Worm (Caenorhabditis elegans) whole organism, L2 larva: ENCODE measurements around the gene dap-3.
A peak's percentile ranks its signal among the peaks of the same experiment; 100 is the strongest.

Source experiments
- C34F6.9 ChIP-seq: fragments of 150-350 bp; optimal IDR thresholded peaks from 2 replicates; lab custom pipeline; 2014; ENCODE audit warnings: missing biosample characterization, missing genetic modification characterization
- F13H6.1 ChIP-seq: sonication (generic microtip); optimal IDR thresholded peaks from 2 replicates; lab custom pipeline; 2016; ENCODE audit warnings: missing genetic modification characterization, missing compliant biosample characterization
- R02D3.7 ChIP-seq: fragments of 150-350 bp; optimal IDR thresholded peaks from 2 replicates; lab custom pipeline; 2014; ENCODE audit warnings: missing biosample characterization, missing genetic modification characterization
- Y55F3AM.14 ChIP-seq: fragments of 200-800 bp; sonication (Bioruptor generic); optimal IDR thresholded peaks from 2 replicates; lab custom pipeline; 2018; ENCODE audit warnings: mild to moderate bottlenecking, missing genetic modification characterization, missing compliant biosample characterization
- ZK546.5 ChIP-seq: sonication (generic microtip); optimal IDR thresholded peaks from 2 replicates; lab custom pipeline; 2017; ENCODE audit warnings: missing biosample characterization, missing genetic modification characterization
- alr-1 ChIP-seq: fragments of 150-350 bp; optimal IDR thresholded peaks from 2 replicates; lab custom pipeline; 2014; ENCODE audit warnings: missing biosample characterization, missing genetic modification characterization
- aly-2 ChIP-seq: fragments of 150-350 bp; optimal IDR thresholded peaks from 2 replicates; lab custom pipeline; 2014; ENCODE audit warnings: missing biosample characterization, missing genetic modification characterization
- ama-1 ChIP-seq: fragments of 150-350 bp; optimal IDR thresholded peaks from 2 replicates; lab custom pipeline; 2018; ENCODE audit warnings: inconsistent platforms
- blmp-1 ChIP-seq: sonication (generic microtip); optimal IDR thresholded peaks from 2 replicates; lab custom pipeline; 2017; ENCODE audit warnings: missing genetic modification characterization, mild to moderate bottlenecking, missing compliant biosample characterization, antibody characterized with exemption, moderate library complexity; ENCODE audit not compliant: insufficient read depth
- ceh-16 ChIP-seq: fragments of 150-350 bp; optimal IDR thresholded peaks from 2 replicates; lab custom pipeline; 2014; ENCODE audit warnings: missing biosample characterization, missing genetic modification characterization
- crh-2 ChIP-seq: sonication (generic microtip); optimal IDR thresholded peaks from 2 replicates; lab custom pipeline; 2017; ENCODE audit warnings: missing biosample characterization, missing genetic modification characterization
- dmd-4 ChIP-seq: sonication (generic microtip); optimal IDR thresholded peaks from 2 replicates; lab custom pipeline; 2017; ENCODE audit warnings: missing biosample characterization, missing genetic modification characterization
- egl-27 ChIP-seq: sonication (generic microtip); optimal IDR thresholded peaks from 3 replicates; lab custom pipeline; 2017; ENCODE audit warnings: missing biosample characterization, missing genetic modification reagents, missing genetic modification characterization
- elt-1 ChIP-seq: fragments of 150-350 bp; optimal IDR thresholded peaks from 2 replicates; lab custom pipeline; 2014; ENCODE audit warnings: missing biosample characterization, missing genetic modification characterization
- elt-3 ChIP-seq: sonication (generic microtip); optimal IDR thresholded peaks from 2 replicates; lab custom pipeline; 2017; ENCODE audit warnings: missing biosample characterization, missing genetic modification characterization
- fos-1 ChIP-seq: fragments of 150-350 bp; optimal IDR thresholded peaks from 2 replicates; lab custom pipeline; 2014; ENCODE audit warnings: missing biosample characterization, missing genetic modification characterization
- gmeb-1 ChIP-seq: fragments of 150-350 bp; optimal IDR thresholded peaks from 2 replicates; lab custom pipeline; 2014; ENCODE audit warnings: missing biosample characterization, missing genetic modification characterization
- lin-11 ChIP-seq: fragments of 150-350 bp; sonication (generic microtip); optimal IDR thresholded peaks from 2 replicates; lab custom pipeline; 2014; ENCODE audit warnings: missing biosample characterization, missing genetic modification characterization, inconsistent platforms, mixed read lengths
- lin-13 ChIP-seq: fragments of 150-350 bp; optimal IDR thresholded peaks from 2 replicates; lab custom pipeline; 2014; ENCODE audit warnings: missing biosample characterization, missing genetic modification reagents, missing genetic modification characterization
- lin-39 ChIP-seq: fragments of 150-350 bp; optimal IDR thresholded peaks from 2 replicates; lab custom pipeline; 2014; ENCODE audit warnings: missing biosample characterization, missing genetic modification reagents, missing genetic modification characterization
- lsy-2 ChIP-seq, 2 experiments: fragments of 150-350 bp in 1 of 2; sonication (generic microtip) in 1 of 2; optimal IDR thresholded peaks; 2 replicates each; lab custom pipeline; 2014 to 2017; ENCODE audit warnings: missing biosample characterization in 2 of 2, missing genetic modification characterization in 2 of 2
- mab-5 ChIP-seq: fragments of 150-350 bp; optimal IDR thresholded peaks from 2 replicates; lab custom pipeline; 2014; ENCODE audit warnings: missing biosample characterization, missing genetic modification characterization
- mbf-1 ChIP-seq: sonication (generic microtip); optimal IDR thresholded peaks from 2 replicates; lab custom pipeline; 2017; ENCODE audit warnings: missing biosample characterization, missing genetic modification characterization
- mdl-1 ChIP-seq, 2 experiments: fragments of 150-350 bp in 1 of 2; sonication (generic microtip) in 1 of 2; optimal IDR thresholded peaks; 2 replicates each; lab custom pipeline; 2017; ENCODE audit warnings: missing biosample characterization in 2 of 2, missing genetic modification characterization in 2 of 2
- nhr-10 ChIP-seq: sonication (generic microtip); optimal IDR thresholded peaks from 2 replicates; lab custom pipeline; 2017; ENCODE audit warnings: missing biosample characterization, missing genetic modification characterization
- nhr-12 ChIP-seq: fragments of 150-350 bp; optimal IDR thresholded peaks from 2 replicates; lab custom pipeline; 2014; ENCODE audit warnings: missing biosample characterization, missing genetic modification characterization
- nhr-129 ChIP-seq: fragments of 150-350 bp; optimal IDR thresholded peaks from 2 replicates; lab custom pipeline; 2014; ENCODE audit warnings: missing biosample characterization, missing genetic modification characterization
- nhr-21 ChIP-seq: fragments of 150-350 bp; optimal IDR thresholded peaks from 2 replicates; lab custom pipeline; 2014; ENCODE audit warnings: missing biosample characterization, missing genetic modification characterization
- nhr-25 ChIP-seq: fragments of 150-350 bp; sonication (generic microtip); optimal IDR thresholded peaks from 3 replicates; lab custom pipeline; 2014; ENCODE audit warnings: missing biosample characterization, missing genetic modification characterization
- nhr-6 ChIP-seq: fragments of 150-350 bp; optimal IDR thresholded peaks from 2 replicates; lab custom pipeline; 2014; ENCODE audit warnings: missing biosample characterization, missing genetic modification characterization
- nhr-77 ChIP-seq: fragments of 150-350 bp; optimal IDR thresholded peaks from 2 replicates; lab custom pipeline; 2014; ENCODE audit warnings: missing biosample characterization, missing genetic modification characterization
- peb-1 ChIP-seq: fragments of 150-350 bp; optimal IDR thresholded peaks from 2 replicates; lab custom pipeline; 2014; ENCODE audit warnings: missing biosample characterization, missing genetic modification characterization
- sem-4 ChIP-seq: fragments of 150-350 bp; optimal IDR thresholded peaks from 2 replicates; lab custom pipeline; 2014; ENCODE audit warnings: missing biosample characterization, missing genetic modification reagents, missing genetic modification characterization
- skn-1 ChIP-seq: sonication (generic microtip); optimal IDR thresholded peaks from 2 replicates; lab custom pipeline; 2017; ENCODE audit warnings: missing biosample characterization, missing genetic modification characterization
- sma-3 ChIP-seq: sonication (generic microtip); optimal IDR thresholded peaks from 2 replicates; lab custom pipeline; 2016; ENCODE audit warnings: missing genetic modification reagents, missing genetic modification characterization, missing compliant biosample characterization
- sma-9 ChIP-seq, 2 experiments: fragments of 150-350 bp in 1 of 2; sonication (generic microtip) in 1 of 2; optimal IDR thresholded peaks; 2 replicates each; lab custom pipeline; 2014 to 2016; ENCODE audit warnings: missing genetic modification characterization in 2 of 2, mild to moderate bottlenecking in 1 of 2, missing biosample characterization in 1 of 2, missing compliant biosample characterization in 1 of 2, missing genetic modification reagents in 1 of 2, moderate library complexity in 1 of 2
- snpc-4 ChIP-seq: fragments of 150-350 bp; optimal IDR thresholded peaks from 2 replicates; lab custom pipeline; 2014; ENCODE audit warnings: missing biosample characterization, missing genetic modification characterization
- unc-39 ChIP-seq: fragments of 150-350 bp; optimal IDR thresholded peaks from 2 replicates; lab custom pipeline; 2014; ENCODE audit warnings: missing biosample characterization, missing genetic modification characterization
- unc-55 ChIP-seq: fragments of 150-350 bp; sonication (generic microtip); optimal IDR thresholded peaks from 3 replicates; lab custom pipeline; 2014; ENCODE audit warnings: missing biosample characterization, missing genetic modification reagents, missing genetic modification characterization
- unc-62 ChIP-seq: fragments of 150-350 bp; optimal IDR thresholded peaks from 2 replicates; lab custom pipeline; 2014; ENCODE audit warnings: missing biosample characterization, missing genetic modification reagents, missing genetic modification characterization
- ztf-1 ChIP-seq: fragments of 200-800 bp; sonication (Bioruptor generic); conservative IDR thresholded peaks from 2 replicates; pipeline ENCODE4 v1.3.6; 2022; ENCODE audit warnings: missing genetic modification characterization, missing compliant biosample characterization
- ztf-11 ChIP-seq: sonication (generic microtip); optimal IDR thresholded peaks from 2 replicates; lab custom pipeline; 2017; ENCODE audit warnings: missing biosample characterization, missing genetic modification characterization
- ztf-4 ChIP-seq: fragments of 150-350 bp; optimal IDR thresholded peaks from 2 replicates; lab custom pipeline; 2014; ENCODE audit warnings: missing biosample characterization, missing genetic modification characterization

The dap-3 gene

DNA sequence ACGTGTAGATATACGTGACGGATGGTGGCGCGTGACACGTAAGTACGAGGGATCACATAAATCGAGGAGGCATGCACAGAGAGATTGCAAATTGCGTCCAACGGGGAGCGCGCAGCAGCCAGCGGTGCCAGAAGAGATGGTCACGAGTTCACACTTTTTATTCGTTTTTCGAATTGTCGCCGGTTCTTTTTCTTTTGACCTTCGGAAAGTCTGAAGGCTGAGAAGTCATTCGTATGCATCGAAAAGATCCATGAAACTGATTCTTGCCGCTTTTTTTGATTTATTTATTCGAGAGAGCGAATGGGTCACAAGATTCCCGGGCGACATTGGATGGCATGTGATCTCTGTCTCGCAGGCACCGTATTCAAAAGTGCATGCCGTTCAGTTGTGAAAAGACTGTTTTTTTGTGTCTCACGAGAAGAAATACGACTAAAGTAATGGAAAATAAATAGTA, 21.9 kb upstream of the dap-3 start:
- TF ChIP-seq lin-13, result peak; percentile 3
- TF ChIP-seq ztf-11 (tag; lab: Kevin White, UChicago), result no peak
- no peak for TF ChIP-seq R02D3.7 (tag; lab: Kevin White, UChicago)
- no peak for TF ChIP-seq skn-1
- no peak for TF ChIP-seq alr-1
- peak; percentile 68 for TF ChIP-seq nhr-21 (tag; lab: Kevin White, UChicago)
- no peak for TF ChIP-seq nhr-6 (tag; lab: Kevin White, UChicago)
- TF ChIP-seq peb-1 (tag; lab: Kevin White, UChicago), result no peak
- no peak for TF ChIP-seq nhr-12
- TF ChIP-seq fos-1, result no peak
- TF ChIP-seq mdl-1 (tag; optimal IDR thresholded peaks at IDR 0.05; lab: Kevin White, UChicago), result peak in 1 of 2 experiments; percentile 7
- TF ChIP-seq nhr-10 (tag; lab: Kevin White, UChicago), result no peak
- TF ChIP-seq sem-4, result peak; percentile 73
- peak; percentile 50 for TF ChIP-seq F13H6.1 (tag; lab: Kevin White, UChicago)
- TF ChIP-seq ceh-16, result no peak
- TF ChIP-seq C34F6.9 (tag; lab: Kevin White, UChicago), result peak; percentile 86
- peak; percentile 28 for TF ChIP-seq snpc-4
- TF ChIP-seq lin-11 (tag; lab: Kevin White, UChicago), result peak; percentile 16
- TF ChIP-seq sma-9 (GFP tag; optimal IDR thresholded peaks at IDR 0.05; lab: Kevin White, UChicago), result peak; percentile 73
- TF ChIP-seq sma-9 (tag; optimal IDR thresholded peaks at IDR 0.05; lab: Kevin White, UChicago), result no peak
- TF ChIP-seq dmd-4 (tag; lab: Kevin White, UChicago), result no peak
- peak; percentile 59 for TF ChIP-seq sma-3 (GFP tag; lab: Kevin White, UChicago)
- peak in 1 of 2 experiments; percentile 67 for TF ChIP-seq lsy-2 (tag; optimal IDR thresholded peaks at IDR 0.05; lab: Kevin White, UChicago)
- TF ChIP-seq nhr-77, result no peak
- TF ChIP-seq ama-1 (lab: Kevin White, UChicago), result peak; percentile 81
- peak; percentile 60 for TF ChIP-seq blmp-1
- TF ChIP-seq nhr-25, result peak; percentile 85
- TF ChIP-seq egl-27 (tag; lab: Kevin White, UChicago), result no peak
- TF ChIP-seq Y55F3AM.14 (GFP tag; lab: Kevin White, UChicago), result peak; percentile 53
- TF ChIP-seq lin-39, result no peak
- peak; percentile 60 for TF ChIP-seq gmeb-1 (tag; lab: Kevin White, UChicago)
- peak; percentile 41 for TF ChIP-seq mab-5 (tag; lab: Kevin White, UChicago)
- no peak for TF ChIP-seq ztf-1 (GFP tag; lab: Robert Waterston, UW)
- TF ChIP-seq elt-1 (tag; lab: Kevin White, UChicago), result no peak
- TF ChIP-seq ztf-4 (tag; lab: Kevin White, UChicago), result peak; percentile 62
- no peak for TF ChIP-seq crh-2 (tag; lab: Kevin White, UChicago)
- TF ChIP-seq unc-55 (GFP tag; lab: Kevin White, UChicago), result no peak
- TF ChIP-seq nhr-129 (tag; lab: Kevin White, UChicago), result peak; percentile 77

DNA sequence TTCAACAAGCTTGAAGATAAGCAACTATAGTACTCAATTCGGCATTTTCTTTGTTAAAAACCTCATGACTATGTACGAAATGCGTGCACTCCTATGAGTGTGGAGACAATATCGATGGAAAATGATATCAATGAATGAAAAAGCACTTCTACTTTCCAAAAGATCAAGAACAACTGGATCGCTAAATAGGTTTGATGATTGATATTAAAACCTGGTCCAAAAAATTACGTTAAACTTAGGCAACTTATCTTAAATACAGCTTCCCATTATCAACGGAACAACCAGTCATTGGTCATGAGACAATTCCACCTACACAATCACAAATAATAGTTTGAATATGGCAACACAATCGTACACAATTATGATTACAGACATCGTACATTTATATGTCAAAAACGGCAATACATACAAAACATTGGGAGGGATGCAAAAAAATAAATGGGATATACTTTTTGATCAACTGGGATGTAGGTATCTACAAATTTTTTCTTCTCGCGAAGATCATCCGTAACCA, 21.2 kb upstream of the dap-3 start:
- TF ChIP-seq nhr-21 (tag; lab: Kevin White, UChicago), result peak; percentile 23
- TF ChIP-seq sem-4, result no peak
- TF ChIP-seq unc-62 (GFP tag; lab: Kevin White, UChicago), result no peak
- no peak for TF ChIP-seq egl-27 (tag; lab: Kevin White, UChicago)
- no peak for TF ChIP-seq lin-13
- TF ChIP-seq elt-1 (tag; lab: Kevin White, UChicago), result no peak
- TF ChIP-seq nhr-6 (tag; lab: Kevin White, UChicago), result peak; percentile 13
- TF ChIP-seq ama-1 (lab: Kevin White, UChicago), result peak; percentile 7
- TF ChIP-seq sma-9 (GFP tag; optimal IDR thresholded peaks at IDR 0.05; lab: Kevin White, UChicago), result no peak
- TF ChIP-seq sma-9 (tag; optimal IDR thresholded peaks at IDR 0.05; lab: Kevin White, UChicago), result no peak
- no peak for TF ChIP-seq lsy-2 (tag; optimal IDR thresholded peaks at IDR 0.05; lab: Kevin White, UChicago)
- no peak for TF ChIP-seq F13H6.1 (tag; lab: Kevin White, UChicago)
- no peak for TF ChIP-seq R02D3.7 (tag; lab: Kevin White, UChicago)
- TF ChIP-seq mdl-1 (tag; optimal IDR thresholded peaks at IDR 0.05; lab: Kevin White, UChicago), result no peak
- no peak for TF ChIP-seq nhr-77
- TF ChIP-seq fos-1, result peak; percentile 4

DNA sequence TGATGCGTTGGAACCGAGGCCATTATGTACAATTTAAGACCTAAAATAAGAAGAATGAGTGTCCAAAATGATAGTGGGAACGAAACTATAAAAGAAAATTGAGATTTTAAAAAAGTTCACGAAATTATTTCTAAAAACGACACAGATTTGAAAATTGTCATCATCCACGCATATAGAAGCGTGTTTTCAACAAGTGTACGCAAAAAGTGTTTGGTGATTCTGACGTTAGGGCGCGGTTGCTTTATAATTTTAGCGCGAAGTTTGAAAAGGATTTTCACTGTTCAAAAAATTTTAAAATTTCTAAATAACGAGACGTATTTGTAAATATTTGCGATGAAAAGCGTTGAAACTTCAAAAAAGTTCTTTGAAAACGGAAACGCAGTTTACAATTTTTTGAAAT, 17.6 kb upstream of the dap-3 start, which contains the start of gene cdc-48.1:
Gene cdc-48.1 (minus strand): TSS at position 40 of the 400 bp plus-strand sequence.
- TF ChIP-seq Y55F3AM.14 (GFP tag; lab: Kevin White, UChicago) (peak; percentile 99), alr-1 (no peak), unc-62 (GFP tag; lab: Kevin White, UChicago) (peak; percentile 98), lin-39 (peak; percentile 99), gmeb-1 (tag; lab: Kevin White, UChicago) (peak; percentile 100), mbf-1 (tag; lab: Kevin White, UChicago) (peak; percentile 70), lin-13 (peak; percentile 100), nhr-21 (tag; lab: Kevin White, UChicago) (peak; percentile 100), ztf-4 (tag; lab: Kevin White, UChicago) (peak; percentile 100), unc-55 (GFP tag; lab: Kevin White, UChicago) (peak; percentile 100), lsy-2 (tag; optimal IDR thresholded peaks at IDR 0.05; lab: Kevin White, UChicago) (peak; percentile 98 to 99), F13H6.1 (tag; lab: Kevin White, UChicago) (peak; percentile 100), C34F6.9 (tag; lab: Kevin White, UChicago) (peak; percentile 100), ztf-1 (GFP tag; lab: Robert Waterston, UW) (peak; percentile 99; the same call in 1 of the 2 replicates), crh-2 (tag; lab: Kevin White, UChicago) (peak; percentile 100), ztf-11 (tag; lab: Kevin White, UChicago) (peak; percentile 87), sem-4 (peak; percentile 100), unc-39 (peak; percentile 57), sma-9 (GFP tag; optimal IDR thresholded peaks at IDR 0.05; lab: Kevin White, UChicago) (peak; percentile 100), sma-9 (tag; optimal IDR thresholded peaks at IDR 0.05; lab: Kevin White, UChicago) (peak; percentile 49), lin-11 (tag; lab: Kevin White, UChicago) (peak; percentile 98), nhr-6 (tag; lab: Kevin White, UChicago) (peak; percentile 100), egl-27 (tag; lab: Kevin White, UChicago) (peak; percentile 100), mab-5 (tag; lab: Kevin White, UChicago) (peak; percentile 98), fos-1 (peak; percentile 100), ZK546.5 (tag; lab: Kevin White, UChicago) (peak; percentile 93), aly-2 (tag; lab: Kevin White, UChicago) (peak; percentile 81), nhr-129 (tag; lab: Kevin White, UChicago) (peak; percentile 99), elt-3 (tag; lab: Kevin White, UChicago) (no peak)
